Fruit fly (Drosophila melanogaster): ENCODE results near the gene epsilonCOP.

The epsilonCOP gene

DNA sequence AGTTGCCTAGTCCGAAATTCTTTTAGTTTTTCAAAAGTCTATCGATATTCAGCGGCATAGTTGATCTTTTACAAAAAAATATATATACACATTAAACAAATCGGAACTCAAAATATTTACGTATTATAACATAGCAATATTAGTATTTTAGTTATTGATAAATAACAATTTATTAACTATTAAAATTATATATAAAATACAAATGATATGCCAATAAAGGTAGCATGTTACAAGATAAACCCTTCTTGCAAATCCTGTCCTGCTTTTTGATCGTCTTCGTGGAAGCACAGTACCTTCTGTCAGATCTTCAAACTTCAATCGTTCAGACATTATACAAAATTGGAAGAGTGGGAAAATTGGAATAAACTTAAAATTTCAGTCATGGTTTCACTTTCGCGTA, 7.9 kb downstream of the epsilonCOP start, which contains the start of gene CG9550:
CG9550 (plus strand) TSS at position 301 of the 400 bp plus-strand sequence.
- TF ChIP-seq zf30C (GFP tag; optimal IDR thresholded peaks at IDR 0.05) (no peak), Stat92E (GFP tag; optimal IDR thresholded peaks at IDR 0.05) (no peak), Nf-YB (GFP tag; optimal IDR thresholded peaks at IDR 0.05) (no peak), B-H1 (GFP tag; IDR thresholded peaks at IDR 0.05) (no peak), pb (GFP tag; optimal IDR thresholded peaks at IDR 0.05) (no peak), Six4 (GFP tag; optimal IDR thresholded peaks at IDR 0.05) (no peak), row (GFP tag; IDR thresholded peaks at IDR 0.05) (no peak), CG32767 (GFP tag; IDR thresholded peaks at IDR 0.05) (no peak), HHEX (GFP tag; optimal IDR thresholded peaks at IDR 0.05) (no peak), knrl (GFP tag; IDR thresholded peaks at IDR 0.05; ENCODE audit: partially characterized antibody) (no peak), chn (GFP tag; optimal IDR thresholded peaks at IDR 0.05) (no peak), CG34376 (GFP tag; optimal IDR thresholded peaks at IDR 0.05) (no peak), CG17328 (GFP tag; IDR thresholded peaks at IDR 0.05) (no peak), fd3F (GFP tag; optimal IDR thresholded peaks at IDR 0.05) (no peak)

DNA sequence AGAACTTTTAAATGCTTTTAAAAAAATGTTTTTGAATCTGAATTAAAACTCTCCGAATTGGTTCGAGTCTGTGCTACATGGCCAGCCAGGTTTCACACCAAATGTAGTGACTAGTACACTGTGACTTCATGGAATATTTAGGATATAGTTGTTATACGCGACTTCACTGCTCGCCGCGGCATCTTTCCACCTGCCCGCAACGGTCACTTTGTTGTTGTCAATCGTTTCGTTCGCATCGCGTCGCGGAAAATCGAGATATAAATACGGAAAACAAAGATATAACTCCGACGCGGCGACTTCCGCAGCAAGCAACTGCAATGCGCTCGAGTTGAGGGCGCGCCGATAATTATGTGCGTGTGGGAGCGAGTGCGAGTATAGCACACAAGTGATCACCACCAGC, 9.6 kb downstream of the epsilonCOP start, which contains the start of gene CG31637:
CG31637 (plus strand) TSS at position 200 of the 400 bp plus-strand sequence.
- TF ChIP-seq CoRest (tag; optimal IDR thresholded peaks at IDR 0.05): peak; percentile 30
- 0 out of 2 replicates have a peak, but pooled peaks have one; percentile 49 for TF ChIP-seq CG5953 (GFP tag; IDR thresholded peaks at IDR 0.05)
- TF ChIP-seq CG8478 (optimal IDR thresholded peaks at IDR 0.05): no peak
- TF ChIP-seq CG9797 (GFP tag; optimal IDR thresholded peaks at IDR 0.05): peak; percentile 92
- TF ChIP-seq ac (GFP tag; optimal IDR thresholded peaks at IDR 0.05): peak; percentile 16
- peak; percentile 37 for TF ChIP-seq CG2712 (tag; optimal IDR thresholded peaks at IDR 0.05)
- TF ChIP-seq CG13624 (GFP tag; optimal IDR thresholded peaks at IDR 0.05): peak; percentile 61
- TF ChIP-seq Scr (GFP tag; IDR thresholded peaks at IDR 0.05; ENCODE audit: partially characterized antibody): peak; percentile 15; the same call in 1 of the 2 replicates
- TF ChIP-seq CG4360 (GFP tag; IDR thresholded peaks at IDR 0.05): no peak
- TF ChIP-seq CG34422 (GFP tag; IDR thresholded peaks at IDR 0.05): peak; percentile 44; the same call in 1 of the 3 replicates
- TF ChIP-seq Fer1 (GFP tag; optimal IDR thresholded peaks at IDR 0.05): peak; percentile 53
- TF ChIP-seq Mad (GFP tag; optimal IDR thresholded peaks at IDR 0.05): peak; percentile 19
- TF ChIP-seq Bteb2 (GFP tag; optimal IDR thresholded peaks at IDR 0.05): peak; percentile 6
- no peak for TF ChIP-seq HLH4C (GFP tag; IDR thresholded peaks at IDR 0.05; ENCODE audit: partially characterized antibody)
- no peak for TF ChIP-seq Camta (GFP tag; optimal IDR thresholded peaks at IDR 0.05)
- TF ChIP-seq lov (optimal IDR thresholded peaks at IDR 0.05): no peak
- TF ChIP-seq lov (GFP tag; IDR thresholded peaks at IDR 0.05): no peak
- no peak for TF ChIP-seq tgo (GFP tag; IDR thresholded peaks at IDR 0.05)
- TF ChIP-seq hkb (optimal IDR thresholded peaks at IDR 0.05): no peak
- 0 out of 2 replicates have a peak, but pooled peaks have one; percentile 13 for TF ChIP-seq hkb (GFP tag; IDR thresholded peaks at IDR 0.05)
- TF ChIP-seq dmrt11E (tag; optimal IDR thresholded peaks at IDR 0.05): no peak
- no peak; the same call in 1 of the 2 replicates for TF ChIP-seq ttk (GFP tag; IDR thresholded peaks at IDR 0.05)
- peak; percentile 2 for TF ChIP-seq CG10431 (GFP tag; optimal IDR thresholded peaks at IDR 0.05)
- peak; percentile 55 for TF ChIP-seq CG34376 (GFP tag; optimal IDR thresholded peaks at IDR 0.05)
- peak; percentile 16 for TF ChIP-seq tin (GFP tag; optimal IDR thresholded peaks at IDR 0.05)
- TF ChIP-seq pho (GFP tag; optimal IDR thresholded peaks at IDR 0.05): peak; percentile 3
- peak; percentile 14 for TF ChIP-seq slou (GFP tag; optimal IDR thresholded peaks at IDR 0.05)
- peak in 1 of 2 experiments; percentile 45 for TF ChIP-seq tll (GFP tag; optimal IDR thresholded peaks at IDR 0.05)
- peak; percentile 34 for TF ChIP-seq CG4707 (GFP tag; optimal IDR thresholded peaks at IDR 0.05)
- TF ChIP-seq Jarid2 (GFP tag; optimal IDR thresholded peaks at IDR 0.05): peak; percentile 92
- peak; percentile 84 for TF ChIP-seq CG1603 (tag; optimal IDR thresholded peaks at IDR 0.05)
- TF ChIP-seq ash1 (GFP tag; optimal IDR thresholded peaks at IDR 0.05): no peak
- TF ChIP-seq Dref (GFP tag; IDR thresholded peaks at IDR 0.05): peak; percentile 44
- peak; percentile 65; the same call in 1 of the 3 replicates for TF ChIP-seq ci (GFP tag; IDR thresholded peaks at IDR 0.05)
- no peak for TF ChIP-seq CG7372 (GFP tag; IDR thresholded peaks at IDR 0.05)
- peak; percentile 50; the same call in 1 of the 2 replicates for TF ChIP-seq amos (GFP tag; IDR thresholded peaks at IDR 0.05; ENCODE audit: partially characterized antibody)
- TF ChIP-seq Dek (tag; optimal IDR thresholded peaks at IDR 0.05): peak; percentile 40

All from whole organism, embryonic.